Fruit fly (Drosophila melanogaster) whole organism, embryonic: ENCODE measurements around the gene RhoGAP18B.

Source experiments
- ATbp ChIP-seq: fragments of 200-800 bp; sonication (Bioruptor generic); optimal IDR thresholded peaks from 2 replicates; lab custom pipeline; 2017; ENCODE audit warnings: missing biosample characterization, mild to moderate bottlenecking, missing genetic modification characterization, missing genetic modification reagents
- BEAF-32 ChIP-seq: fragments of 200-800 bp; sonication (Bioruptor generic); optimal IDR thresholded peaks from 3 replicates; lab custom pipeline; 2017; ENCODE audit warnings: missing biosample characterization, missing genetic modification characterization, mild to moderate bottlenecking, moderate library complexity, missing genetic modification reagents
- CG10654 ChIP-seq: fragments of 200-800 bp; sonication (Bioruptor generic); optimal IDR thresholded peaks from 2 replicates; lab custom pipeline; 2016; ENCODE audit warnings: missing biosample characterization, missing genetic modification characterization
- CG11504 ChIP-seq: fragments of 200-800 bp; sonication (Bioruptor generic); optimal IDR thresholded peaks from 3 replicates; lab custom pipeline; 2019; ENCODE audit warnings: missing biosample characterization, mild to moderate bottlenecking, missing genetic modification characterization, moderate library complexity
- CG12391 ChIP-seq: fragments of 200-800 bp; sonication (Bioruptor generic); optimal IDR thresholded peaks from 3 replicates; lab custom pipeline; 2018; ENCODE audit warnings: missing biosample characterization, mild to moderate bottlenecking, missing genetic modification characterization, moderate library complexity
- CG12942 ChIP-seq: fragments of 200-800 bp; sonication (Bioruptor generic); optimal IDR thresholded peaks from 3 replicates; lab custom pipeline; 2016; ENCODE audit warnings: missing biosample characterization, missing genetic modification characterization
- CG13296 ChIP-seq: fragments of 200-800 bp; sonication (Bioruptor generic); optimal IDR thresholded peaks from 3 replicates; lab custom pipeline; 2018; ENCODE audit warnings: missing biosample characterization, mild to moderate bottlenecking, missing genetic modification characterization
- CG13775 ChIP-seq: fragments of 200-800 bp; sonication (Bioruptor generic); optimal IDR thresholded peaks from 3 replicates; lab custom pipeline; 2017; ENCODE audit warnings: missing biosample characterization, mild to moderate bottlenecking, missing genetic modification characterization
- CG13894 ChIP-seq: fragments of 200-800 bp; sonication (Bioruptor generic); optimal IDR thresholded peaks from 3 replicates; lab custom pipeline; 2018; ENCODE audit warnings: missing biosample characterization, mild to moderate bottlenecking, missing genetic modification characterization, moderate library complexity
- CG15514 ChIP-seq: fragments of 200-800 bp; sonication (Bioruptor generic); optimal IDR thresholded peaks from 3 replicates; lab custom pipeline; 2017; ENCODE audit warnings: missing biosample characterization, missing genetic modification characterization, mild to moderate bottlenecking, moderate library complexity, missing genetic modification reagents
- CG17385 ChIP-seq: fragments of 200-800 bp; sonication (Bioruptor generic); optimal IDR thresholded peaks from 3 replicates; lab custom pipeline; 2018; ENCODE audit warnings: missing biosample characterization, mild to moderate bottlenecking, missing genetic modification characterization
- CG18262 ChIP-seq: fragments of 200-800 bp; optimal IDR thresholded peaks from 3 replicates; lab custom pipeline; 2019; ENCODE audit warnings: missing biosample characterization, mild to moderate bottlenecking, missing genetic modification characterization, moderate library complexity
- CG18619 ChIP-seq: fragments of 200-800 bp; sonication (Bioruptor generic); optimal IDR thresholded peaks from 3 replicates; lab custom pipeline; 2017; ENCODE audit warnings: missing biosample characterization, mild to moderate bottlenecking, missing genetic modification characterization
- CG32767 ChIP-seq: fragments of 200-800 bp; sonication (Bioruptor generic); IDR thresholded peaks from 2 replicates; pipeline ENCODE4 v1.3.6; 2022; ENCODE audit warnings: missing biosample characterization, missing genetic modification characterization
- CG4820 ChIP-seq: fragments of 200-800 bp; sonication (Bioruptor generic); optimal IDR thresholded peaks from 3 replicates; lab custom pipeline; 2016; ENCODE audit warnings: missing biosample characterization, missing genetic modification characterization
- CG6175 ChIP-seq: fragments of 200-800 bp; sonication (Bioruptor generic); IDR thresholded peaks from 3 replicates; pipeline ENCODE4 v1.3.6; 2022; ENCODE audit warnings: missing biosample characterization, missing genetic modification characterization
- CG6854 ChIP-seq: fragments of 200-800 bp; sonication (Bioruptor generic); optimal IDR thresholded peaks from 3 replicates; lab custom pipeline; 2017; ENCODE audit warnings: missing biosample characterization, mild to moderate bottlenecking, missing genetic modification characterization
- CG8765 ChIP-seq: fragments of 200-800 bp; sonication (Bioruptor generic); IDR thresholded peaks from 2 replicates; pipeline ENCODE4 v1.3.6; 2022; ENCODE audit warnings: missing biosample characterization, missing genetic modification characterization
- CG9727 ChIP-seq: fragments of 200-800 bp; sonication (Bioruptor generic); optimal IDR thresholded peaks from 3 replicates; lab custom pipeline; 2017; ENCODE audit warnings: missing biosample characterization, mild to moderate bottlenecking, missing genetic modification characterization
- CHES-1-like ChIP-seq: fragments of 200-800 bp; sonication (Bioruptor generic); optimal IDR thresholded peaks from 2 replicates; lab custom pipeline; 2016; ENCODE audit warnings: missing biosample characterization, missing genetic modification characterization
- H15 ChIP-seq: fragments of 200-800 bp; sonication (Bioruptor generic); IDR thresholded peaks from 3 replicates; pipeline ENCODE4 v1.3.6; 2022; ENCODE audit warnings: missing biosample characterization, missing genetic modification characterization
- HHEX ChIP-seq: fragments of 200-800 bp; sonication (Bioruptor generic); optimal IDR thresholded peaks from 3 replicates; lab custom pipeline; 2017; ENCODE audit warnings: missing biosample characterization, mild to moderate bottlenecking, missing genetic modification characterization, missing genetic modification reagents
- HLH3B ChIP-seq: fragments of 200-800 bp; sonication (Bioruptor generic); IDR thresholded peaks from 2 replicates; pipeline ENCODE4 v1.3.6; 2022; ENCODE audit warnings: missing biosample characterization, missing genetic modification characterization
- NC2α ChIP-seq: fragments of 200-800 bp; sonication (Bioruptor generic); optimal IDR thresholded peaks from 2 replicates; lab custom pipeline; 2016; ENCODE audit warnings: missing biosample characterization, missing genetic modification characterization
- Nf-YC ChIP-seq: fragments of 200-800 bp; optimal IDR thresholded peaks from 3 replicates; lab custom pipeline; 2019; ENCODE audit warnings: missing biosample characterization, mild to moderate bottlenecking, missing genetic modification characterization, moderate library complexity
- Oli ChIP-seq: fragments of 200-800 bp; sonication (Bioruptor generic); optimal IDR thresholded peaks from 2 replicates; lab custom pipeline; 2018; ENCODE audit warnings: missing biosample characterization, mild to moderate bottlenecking, missing genetic modification characterization, moderate library complexity
- Pdp1 ChIP-seq, 2 experiments: fragments of 200-800 bp; sonication (Bioruptor generic); optimal IDR thresholded peaks; 3 replicates each; lab custom pipeline; 2016; ENCODE audit warnings: missing biosample characterization in 2 of 2, missing genetic modification characterization in 2 of 2, mild to moderate bottlenecking in 1 of 2, moderate library complexity in 1 of 2
- Sin3A ChIP-seq: fragments of >200 bp; optimal IDR thresholded peaks from 2 replicates; lab custom pipeline; 2018
- Xbp1 ChIP-seq: fragments of 200-800 bp; sonication (Bioruptor generic); optimal IDR thresholded peaks from 3 replicates; lab custom pipeline; 2016; ENCODE audit warnings: missing biosample characterization, mild to moderate bottlenecking, missing genetic modification characterization
- bsh ChIP-seq, 2 experiments: fragments of 200-800 bp; sonication (Bioruptor generic); optimal IDR thresholded peaks; 2 replicates each; lab custom pipeline; 2017 to 2018; ENCODE audit warnings: mild to moderate bottlenecking in 2 of 2, missing biosample characterization in 2 of 2, missing genetic modification characterization in 2 of 2, moderate library complexity in 1 of 2
- cad ChIP-seq: fragments of >200 bp; optimal IDR thresholded peaks from 2 replicates; lab custom pipeline; 2017; ENCODE audit warnings: missing biosample characterization, missing genetic modification characterization
- chif ChIP-seq, 2 experiments: fragments of 200-800 bp; sonication (Bioruptor generic); optimal IDR thresholded peaks; 3 replicates each; lab custom pipeline; 2016; ENCODE audit warnings: missing biosample characterization in 2 of 2, missing genetic modification characterization in 2 of 2
- crol ChIP-seq: fragments of 200-800 bp; sonication (Bioruptor generic); IDR thresholded peaks from 2 replicates; pipeline ENCODE4 v1.3.6; 2022; ENCODE audit warnings: missing biosample characterization, missing genetic modification characterization
- dimm ChIP-seq: fragments of 200-800 bp; sonication (Bioruptor generic); IDR thresholded peaks from 2 replicates; pipeline ENCODE4 v1.3.6; 2022; ENCODE audit warnings: missing biosample characterization, missing genetic modification characterization
- ewg ChIP-seq: fragments of 200-800 bp; sonication (Bioruptor generic); optimal IDR thresholded peaks from 3 replicates; lab custom pipeline; 2017; ENCODE audit warnings: mild to moderate bottlenecking, missing biosample characterization, missing genetic modification reagents, missing genetic modification characterization
- gsb ChIP-seq: fragments of 200-800 bp; sonication (Bioruptor generic); IDR thresholded peaks from 2 replicates; pipeline ENCODE4 v1.3.6; 2022; ENCODE audit warnings: missing biosample characterization, missing genetic modification characterization
- kay ChIP-seq: fragments of 200-800 bp; sonication (Bioruptor generic); optimal IDR thresholded peaks from 2 replicates; lab custom pipeline; 2016; ENCODE audit warnings: missing biosample characterization, missing genetic modification characterization
- klu ChIP-seq: fragments of 200-800 bp; sonication (Bioruptor generic); IDR thresholded peaks from 2 replicates; pipeline ENCODE4 v1.3.6; 2022; ENCODE audit warnings: missing biosample characterization, missing genetic modification characterization
- lab ChIP-seq: fragments of 200-800 bp; sonication (Bioruptor generic); optimal IDR thresholded peaks from 3 replicates; lab custom pipeline; 2017; ENCODE audit warnings: missing biosample characterization, missing genetic modification characterization, mild to moderate bottlenecking, moderate library complexity, missing genetic modification reagents
- lbe ChIP-seq: fragments of 200-800 bp; sonication (Bioruptor generic); optimal IDR thresholded peaks from 2 replicates; lab custom pipeline; 2016; ENCODE audit warnings: missing biosample characterization, mild to moderate bottlenecking, missing genetic modification characterization
- lola ChIP-seq, 3 experiments: fragments of >200 bp in 2 of 3; fragments of 200-800 bp in 1 of 3; sonication (Bioruptor generic) in 1 of 3; optimal IDR thresholded peaks; 2 replicates each; lab custom pipeline; 2017 to 2019; ENCODE audit warnings: missing biosample characterization in 3 of 3, missing genetic modification characterization in 3 of 3, mild to moderate bottlenecking in 1 of 3, moderate library complexity in 1 of 3
- maf-S ChIP-seq: fragments of 200-800 bp; sonication (Bioruptor generic); optimal IDR thresholded peaks from 2 replicates; lab custom pipeline; 2016; ENCODE audit warnings: missing biosample characterization, missing genetic modification characterization
- onecut ChIP-seq: fragments of 200-800 bp; sonication (Bioruptor generic); IDR thresholded peaks from 2 replicates; pipeline ENCODE4 v1.3.6; 2022; ENCODE audit warnings: missing biosample characterization, missing genetic modification characterization
- org-1 ChIP-seq: fragments of 200-800 bp; sonication (Bioruptor generic); optimal IDR thresholded peaks from 2 replicates; lab custom pipeline; 2017; ENCODE audit warnings: missing biosample characterization, missing genetic modification characterization
- stc ChIP-seq: fragments of 200-800 bp; sonication (Bioruptor generic); IDR thresholded peaks from 2 replicates; pipeline ENCODE4 v1.3.6; 2022; ENCODE audit warnings: missing biosample characterization, missing genetic modification characterization
- sug ChIP-seq: fragments of 200-800 bp; optimal IDR thresholded peaks from 2 replicates; lab custom pipeline; 2019; ENCODE audit warnings: missing biosample characterization, mild to moderate bottlenecking, missing genetic modification characterization, moderate library complexity
- ttk ChIP-seq: fragments of 200-800 bp; sonication (Bioruptor generic); IDR thresholded peaks from 2 replicates; pipeline ENCODE4 v2.1.2; 2022; ENCODE audit warnings: missing biosample characterization, missing genetic modification characterization
- unpg ChIP-seq: fragments of 200-800 bp; sonication (Bioruptor generic); optimal IDR thresholded peaks from 3 replicates; lab custom pipeline; 2018; ENCODE audit warnings: missing biosample characterization, mild to moderate bottlenecking, missing genetic modification characterization, moderate library complexity
- wdn ChIP-seq: fragments of 200-800 bp; sonication (Bioruptor generic); IDR thresholded peaks from 2 replicates; pipeline ENCODE4 v1.3.6; 2022; ENCODE audit warnings: missing biosample characterization, missing genetic modification characterization

RhoGAP18B gene

DNA sequence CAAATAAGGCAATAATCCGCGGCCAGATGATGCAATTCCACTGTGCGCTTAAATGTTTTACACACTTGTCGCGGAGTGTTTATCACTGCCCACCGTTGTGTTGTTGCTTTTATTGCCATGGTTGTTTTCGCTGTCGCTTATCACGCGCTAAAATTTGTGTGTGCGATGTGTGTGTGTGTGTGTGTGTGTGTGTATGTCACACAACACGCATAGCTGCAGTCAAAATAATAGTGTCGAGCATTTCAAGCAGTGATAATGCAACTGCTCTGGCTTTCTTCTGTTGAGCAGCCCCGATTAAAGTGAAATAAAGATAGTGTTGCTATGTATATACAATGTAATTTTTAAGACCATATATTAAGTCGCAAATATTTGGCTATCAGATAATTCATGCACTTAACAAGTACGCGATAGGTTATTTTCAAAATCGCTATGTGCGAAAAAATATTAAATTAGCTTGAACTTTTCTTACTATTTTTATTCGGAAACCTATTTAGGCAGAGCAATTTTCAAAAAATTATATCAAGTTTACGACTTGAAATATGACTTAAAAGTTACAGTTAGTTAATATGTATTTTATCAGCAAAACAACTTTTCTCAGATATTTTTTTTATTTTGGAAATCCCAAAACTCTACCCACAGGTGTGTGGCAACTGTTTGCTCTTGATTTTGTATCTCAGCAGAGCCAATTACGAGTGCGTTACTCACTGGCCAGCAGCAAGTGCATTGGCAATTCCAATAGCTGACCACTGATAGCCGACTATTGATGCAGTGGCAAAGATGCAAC lies 538 bp downstream of the RhoGAP18B start (continued):
- no peak for TF ChIP-seq ewg (GFP tag; lab: Kevin White, UChicago)
- TF ChIP-seq CG13894: no peak
- peak; percentile 18 for TF ChIP-seq CG13296 (GFP tag; lab: Kevin White, UChicago)
- TF ChIP-seq lola (GFP tag; optimal IDR thresholded peaks at IDR 0.05; lab: Kevin White, UChicago): peak in 1 of 3 experiments; percentile 29
- TF ChIP-seq ttk (GFP tag; lab: Robert Waterston, UW): no peak
- TF ChIP-seq sug (tag; lab: Kevin White, UChicago): peak; percentile 39
- TF ChIP-seq CHES-1-like (GFP tag; lab: Kevin White, UChicago): no peak
- TF ChIP-seq NC2α (GFP tag; lab: Kevin White, UChicago): no peak
- no peak for TF ChIP-seq CG8765 (GFP tag; lab: Robert Waterston, UW)
- TF ChIP-seq Sin3A (lab: Kevin White, UChicago): no peak
- peak; percentile 34 for TF ChIP-seq lab (GFP tag; lab: Kevin White, UChicago)
- TF ChIP-seq CG15514 (GFP tag; lab: Kevin White, UChicago): peak; percentile 10
- peak; percentile 65 for TF ChIP-seq Oli (tag; lab: Kevin White, UChicago)
- peak; percentile 8 for TF ChIP-seq unpg (GFP tag; lab: Kevin White, UChicago)
- no peak for TF ChIP-seq kay
- no peak for TF ChIP-seq crol (GFP tag; lab: Robert Waterston, UW)
- no peak for TF ChIP-seq onecut (GFP tag; lab: Robert Waterston, UW)
- peak; percentile 14 for TF ChIP-seq ATbp (GFP tag; lab: Kevin White, UChicago)
- TF ChIP-seq CG6175: no peak
- no peak for TF ChIP-seq stc (GFP tag; lab: Robert Waterston, UW)
- TF ChIP-seq lbe (GFP tag; lab: Kevin White, UChicago): no peak
- TF ChIP-seq CG12391 (tag; lab: Kevin White, UChicago): peak; percentile 2
- TF ChIP-seq klu: no peak
- no peak for TF ChIP-seq CG10654
- TF ChIP-seq gsb (GFP tag; lab: Robert Waterston, UW): 0 out of 2 replicates have a peak, but pooled peaks have one; percentile 25
- no peak for TF ChIP-seq CG6854
- peak in 1 of 2 experiments; percentile 9 for TF ChIP-seq bsh (GFP tag; optimal IDR thresholded peaks at IDR 0.05; lab: Kevin White, UChicago)
- TF ChIP-seq CG13775 (GFP tag; lab: Kevin White, UChicago): peak; percentile 43
- peak; percentile 32 for TF ChIP-seq Nf-YC (tag; lab: Kevin White, UChicago)
- TF ChIP-seq CG32767 (GFP tag; lab: Robert Waterston, UW): no peak
- TF ChIP-seq CG9727 (GFP tag; lab: Kevin White, UChicago): peak; percentile 53
- TF ChIP-seq CG11504 (tag; lab: Kevin White, UChicago): peak; percentile 74
- TF ChIP-seq CG18619: peak; percentile 37
- TF ChIP-seq Pdp1 (GFP tag; optimal IDR thresholded peaks at IDR 0.05; lab: Kevin White, UChicago): peak in 1 of 2 experiments; percentile 48
- TF ChIP-seq cad: no peak
- peak; percentile 37 for TF ChIP-seq HHEX (GFP tag; lab: Kevin White, UChicago)
- TF ChIP-seq H15: 0 out of 3 replicates have a peak, but pooled peaks have one; percentile 42
- TF ChIP-seq CG12942 (GFP tag; lab: Kevin White, UChicago): peak; percentile 7
- TF ChIP-seq BEAF-32 (GFP tag; lab: Kevin White, UChicago): no peak
- no peak for TF ChIP-seq dimm (GFP tag; lab: Robert Waterston, UW)
- peak; percentile 49 for TF ChIP-seq org-1 (GFP tag; lab: Kevin White, UChicago)
- TF ChIP-seq CG17385 (GFP tag; lab: Kevin White, UChicago): peak; percentile 52
- peak; percentile 17; the same call in 1 of the 2 replicates for TF ChIP-seq wdn (GFP tag; lab: Robert Waterston, UW)
- peak; percentile 30 for TF ChIP-seq CG4820 (GFP tag; lab: Kevin White, UChicago)
- TF ChIP-seq maf-S (GFP tag; lab: Kevin White, UChicago): no peak
- peak; percentile 13 to 26 for TF ChIP-seq chif (GFP tag; optimal IDR thresholded peaks at IDR 0.05; lab: Kevin White, UChicago)
- peak; percentile 31 for TF ChIP-seq Xbp1 (GFP tag; lab: Kevin White, UChicago)
- peak; percentile 52 for TF ChIP-seq CG18262 (tag; lab: Kevin White, UChicago)
- 0 out of 2 replicates have a peak, but pooled peaks have one; percentile 9 for TF ChIP-seq HLH3B (GFP tag; lab: Robert Waterston, UW)
